Worm (Caenorhabditis elegans): Measurements from ENCODE around the gene H23L24.1.
A peak's percentile ranks its signal among the peaks of the same experiment; 100 is the strongest.

The H23L24.1 gene

DNA sequence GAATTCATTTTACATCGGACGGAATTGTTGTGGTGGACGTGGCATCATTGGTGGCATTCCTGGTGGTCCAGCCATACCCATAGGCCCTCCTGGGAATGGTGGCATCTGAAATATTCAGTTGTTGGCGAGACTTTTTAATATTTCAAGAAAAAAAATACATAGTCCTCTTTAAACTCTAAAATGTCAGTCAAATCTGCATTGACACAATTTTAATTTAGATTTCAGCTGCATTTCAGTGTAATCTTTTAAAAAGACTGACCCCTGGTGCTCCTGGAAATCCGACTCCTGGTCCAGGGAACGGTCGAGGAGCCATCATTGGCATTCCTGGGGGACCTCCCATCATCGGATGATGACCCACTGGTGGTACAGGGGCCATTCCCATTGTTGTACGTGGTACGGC, 31.3 kb upstream of the H23L24.1 start:
- no peak for TF ChIP-seq ZK546.5 (tag; optimal IDR thresholded peaks at IDR 0.05)
- TF ChIP-seq mdl-1 (tag; optimal IDR thresholded peaks at IDR 0.05) = no peak
- TF ChIP-seq lsy-2 (tag; optimal IDR thresholded peaks at IDR 0.05) = no peak

DNA sequence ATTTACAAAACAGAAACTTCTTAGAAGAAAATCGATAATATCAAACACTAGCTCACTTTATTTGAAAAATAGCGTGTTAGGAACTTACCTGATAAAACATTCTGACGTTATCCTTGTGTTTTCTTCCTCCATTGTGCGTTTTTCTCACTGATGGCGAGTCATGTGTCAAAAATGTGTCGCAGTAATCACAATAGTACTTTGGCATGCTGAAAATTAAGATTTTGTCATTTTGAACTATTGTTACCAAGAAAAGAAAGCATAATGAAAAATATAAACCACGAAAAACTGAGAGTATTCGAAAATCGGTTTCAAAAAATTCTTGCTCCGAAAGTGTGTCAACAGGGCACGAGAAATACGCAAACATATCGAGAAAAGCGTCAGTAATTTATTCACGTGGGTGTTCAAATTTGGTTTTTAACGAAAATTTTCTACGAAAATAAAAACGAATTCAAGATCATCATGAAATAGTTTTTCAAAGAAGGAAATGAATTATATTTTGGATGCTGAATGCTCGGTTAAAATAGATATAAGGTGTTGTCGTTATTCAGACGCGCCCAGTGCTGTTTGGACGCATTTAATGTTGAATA, 30.6 kb upstream of the H23L24.1 start, which contains the start of gene snrp-3:
snrp-3 (minus strand) TSS at position 206 of the 587 bp plus-strand sequence.
- TF ChIP-seq nhr-11 (tag; optimal IDR thresholded peaks at IDR 0.05) (no peak), egl-27 (tag; optimal IDR thresholded peaks at IDR 0.05) (peak; percentile 66), lin-11 (tag; optimal IDR thresholded peaks at IDR 0.05) (no peak), snpc-4 (tag; optimal IDR thresholded peaks at IDR 0.05) (peak; percentile 55), blmp-1 (tag; optimal IDR thresholded peaks at IDR 0.05; ENCODE audit: insufficient read depth) (no peak), unc-39 (tag; optimal IDR thresholded peaks at IDR 0.05) (no peak), nhr-25 (tag; optimal IDR thresholded peaks at IDR 0.05) (peak; percentile 90), lsy-2 (tag; optimal IDR thresholded peaks at IDR 0.05) (peak; percentile 85 to 94), R02D3.7 (tag; optimal IDR thresholded peaks at IDR 0.05) (peak; percentile 16), sma-3 (GFP tag; optimal IDR thresholded peaks at IDR 0.05) (peak; percentile 71), sem-4 (tag; optimal IDR thresholded peaks at IDR 0.05) (peak; percentile 62), alr-1 (tag; optimal IDR thresholded peaks at IDR 0.05) (no peak), elt-3 (tag; optimal IDR thresholded peaks at IDR 0.05) (no peak), gmeb-1 (tag; optimal IDR thresholded peaks at IDR 0.05) (peak; percentile 97), mdl-1 (tag; optimal IDR thresholded peaks at IDR 0.05) (peak in 1 of 2 experiments; percentile 75), mab-5 (tag; optimal IDR thresholded peaks at IDR 0.05) (peak; percentile 73), nhr-6 (tag; optimal IDR thresholded peaks at IDR 0.05) (peak; percentile 78), elt-1 (tag; optimal IDR thresholded peaks at IDR 0.05) (no peak), peb-1 (tag; optimal IDR thresholded peaks at IDR 0.05) (no peak), aly-2 (tag; optimal IDR thresholded peaks at IDR 0.05) (no peak), unc-62 (GFP tag; optimal IDR thresholded peaks at IDR 0.05) (no peak), lin-39 (tag; optimal IDR thresholded peaks at IDR 0.05) (no peak), fos-1 (tag; optimal IDR thresholded peaks at IDR 0.05) (peak; percentile 43), sma-9 (GFP tag; optimal IDR thresholded peaks at IDR 0.05) (peak; percentile 79), sma-9 (tag; optimal IDR thresholded peaks at IDR 0.05) (no peak), crh-2 (tag; optimal IDR thresholded peaks at IDR 0.05) (peak; percentile 86), Y55F3AM.14 (GFP tag; optimal IDR thresholded peaks at IDR 0.05) (no peak), ztf-11 (tag; optimal IDR thresholded peaks at IDR 0.05) (no peak), unc-55 (GFP tag; optimal IDR thresholded peaks at IDR 0.05) (peak; percentile 94), ceh-16 (tag; optimal IDR thresholded peaks at IDR 0.05) (no peak), skn-1 (tag; optimal IDR thresholded peaks at IDR 0.05) (no peak), nhr-23 (tag; optimal IDR thresholded peaks at IDR 0.05) (no peak), ama-1 (optimal IDR thresholded peaks at IDR 0.05) (peak; percentile 69), nhr-237 (tag; optimal IDR thresholded peaks at IDR 0.05) (no peak), C34F6.9 (tag; optimal IDR thresholded peaks at IDR 0.05) (peak; percentile 96), nhr-129 (tag; optimal IDR thresholded peaks at IDR 0.05) (peak; percentile 79), F13H6.1 (tag; optimal IDR thresholded peaks at IDR 0.05) (peak; percentile 83), lin-13 (GFP tag; optimal IDR thresholded peaks at IDR 0.05) (peak; percentile 86), nhr-12 (tag; optimal IDR thresholded peaks at IDR 0.05) (no peak), nhr-77 (tag; optimal IDR thresholded peaks at IDR 0.05) (no peak), nhr-21 (tag; optimal IDR thresholded peaks at IDR 0.05) (peak; percentile 78), zag-1 (tag; optimal IDR thresholded peaks at IDR 0.05) (peak; percentile 32), dmd-4 (tag; optimal IDR thresholded peaks at IDR 0.05) (no peak), ztf-4 (tag; optimal IDR thresholded peaks at IDR 0.05) (peak; percentile 30), ztf-1 (GFP tag; conservative IDR thresholded peaks at IDR 0.05) (no peak), nhr-10 (tag; optimal IDR thresholded peaks at IDR 0.05) (peak; percentile 48), ceh-82 (tag; optimal IDR thresholded peaks at IDR 0.05) (no peak), mbf-1 (tag; optimal IDR thresholded peaks at IDR 0.05) (no peak), ZK546.5 (tag; optimal IDR thresholded peaks at IDR 0.05) (no peak)

Data from whole organism, L2 larva.